Fruit fly (Drosophila melanogaster) S2 (cell line): ENCODE results near the gene CG13893.

Source experiments
- CG8478 ChIP-seq: fragments of >200 bp; optimal IDR thresholded peaks from 2 replicates; lab custom pipeline; 2018
- CTCF ChIP-seq, 2 experiments: fragments of >200 bp; optimal IDR thresholded peaks; 2 replicates each; lab custom pipeline; 2018

- TF ChIP-seq CTCF (optimal IDR thresholded peaks at IDR 0.05; lab: Kevin White, UChicago) (no peak), CG8478 (lab: Kevin White, UChicago) (no peak)
Measured at dm6 chr3L:609163-609562, 5.4 kb upstream of the CG13893 start.
